Worm (Caenorhabditis elegans): ENCODE data around the gene nspe-1.

nspe-1 gene

ce11 chrII:12657620-12658019, 37.0 kb upstream of the nspe-1 start:
- TF ChIP-seq flt-1 (GFP tag; IDR thresholded peaks at IDR 0.05), result no peak
- no peak for TF ChIP-seq klf-2 (GFP tag; conservative IDR thresholded peaks at IDR 0.05)
- no peak for TF ChIP-seq med-1 (GFP tag; optimal IDR thresholded peaks at IDR 0.05; ENCODE audit: insufficient read depth)
- no peak for TF ChIP-seq ztf-23 (GFP tag; IDR thresholded peaks at IDR 0.05)
- TF ChIP-seq cog-1 (tag; optimal IDR thresholded peaks at IDR 0.05), result no peak
- no peak for TF ChIP-seq ref-1 (GFP tag; conservative IDR thresholded peaks at IDR 0.05)
- no peak for TF ChIP-seq tab-1 (GFP tag; IDR thresholded peaks at IDR 0.05)
- TF ChIP-seq ztf-29 (GFP tag; IDR thresholded peaks at IDR 0.05), result no peak

ce11 chrII:12655816-12656215, 35.2 kb upstream of the nspe-1 start:
- TF ChIP-seq ztf-23 (GFP tag; IDR thresholded peaks at IDR 0.05), result no peak
- TF ChIP-seq T22C8.4 (GFP tag; IDR thresholded peaks at IDR 0.05), result no peak
- no peak for TF ChIP-seq tab-1 (GFP tag; IDR thresholded peaks at IDR 0.05)
- no peak for TF ChIP-seq med-1 (GFP tag; optimal IDR thresholded peaks at IDR 0.05; ENCODE audit: insufficient read depth)
- no peak for TF ChIP-seq klf-2 (GFP tag; conservative IDR thresholded peaks at IDR 0.05)
- no peak for TF ChIP-seq ztf-29 (GFP tag; IDR thresholded peaks at IDR 0.05)
- TF ChIP-seq flt-1 (GFP tag; IDR thresholded peaks at IDR 0.05), result no peak
- TF ChIP-seq cog-1 (tag; optimal IDR thresholded peaks at IDR 0.05), result no peak
- TF ChIP-seq ref-1 (GFP tag; conservative IDR thresholded peaks at IDR 0.05), result no peak

ce11 chrII:12654447-12654846, 33.8 kb upstream of the nspe-1 start, which contains the start of gene rgs-4:
rgs-4 (plus strand) TSS chrII:12654747.
- TF ChIP-seq ztf-29 (GFP tag; IDR thresholded peaks at IDR 0.05) (no peak), cog-1 (tag; optimal IDR thresholded peaks at IDR 0.05) (no peak), flt-1 (GFP tag; IDR thresholded peaks at IDR 0.05) (no peak), med-1 (GFP tag; optimal IDR thresholded peaks at IDR 0.05; ENCODE audit: insufficient read depth) (no peak), klf-2 (GFP tag; conservative IDR thresholded peaks at IDR 0.05) (no peak), tab-1 (GFP tag; IDR thresholded peaks at IDR 0.05) (no peak), ref-1 (GFP tag; conservative IDR thresholded peaks at IDR 0.05) (no peak), T22C8.4 (GFP tag; IDR thresholded peaks at IDR 0.05) (no peak), ztf-23 (GFP tag; IDR thresholded peaks at IDR 0.05) (no peak)

ce11 chrII:12651208-12651607, 30.5 kb upstream of the nspe-1 start:
- TF ChIP-seq klf-2 (GFP tag; conservative IDR thresholded peaks at IDR 0.05) (0 out of 2 replicates have a peak, but pooled peaks have one; percentile 35), tab-1 (GFP tag; IDR thresholded peaks at IDR 0.05) (peak; percentile 57; the same call in 1 of the 2 replicates)

ce11 chrII:12640370-12640769, 19.7 kb upstream of the nspe-1 start, which contains the start of gene nhr-235:
nhr-235 (plus strand) TSS chrII:12640670.
- TF ChIP-seq T22C8.4 (GFP tag; IDR thresholded peaks at IDR 0.05), result no peak
- TF ChIP-seq med-1 (GFP tag; optimal IDR thresholded peaks at IDR 0.05; ENCODE audit: insufficient read depth), result no peak
- no peak for TF ChIP-seq klf-2 (GFP tag; conservative IDR thresholded peaks at IDR 0.05)
- no peak for TF ChIP-seq ref-1 (GFP tag; conservative IDR thresholded peaks at IDR 0.05)
- TF ChIP-seq flt-1 (GFP tag; IDR thresholded peaks at IDR 0.05), result no peak
- no peak for TF ChIP-seq cog-1 (tag; optimal IDR thresholded peaks at IDR 0.05)
- no peak for TF ChIP-seq ztf-23 (GFP tag; IDR thresholded peaks at IDR 0.05)
- no peak for TF ChIP-seq ztf-29 (GFP tag; IDR thresholded peaks at IDR 0.05)
- no peak for TF ChIP-seq tab-1 (GFP tag; IDR thresholded peaks at IDR 0.05)

ce11 chrII:12636602-12637001, 15.9 kb upstream of the nspe-1 start, which contains the start of gene nhr-234:
nhr-234 (plus strand) TSS chrII:12636678.
- no peak for TF ChIP-seq med-1 (GFP tag; optimal IDR thresholded peaks at IDR 0.05; ENCODE audit: insufficient read depth)
- TF ChIP-seq ztf-23 (GFP tag; IDR thresholded peaks at IDR 0.05), result no peak

ce11 chrII:12634749-12635318, 14.2 kb upstream of the nspe-1 start, which contains the start of gene Y38E10A.17:
Y38E10A.17 (minus strand) TSS chrII:12634799.
- TF ChIP-seq tab-1 (GFP tag; IDR thresholded peaks at IDR 0.05) (no peak), ztf-23 (GFP tag; IDR thresholded peaks at IDR 0.05) (no peak), med-1 (GFP tag; optimal IDR thresholded peaks at IDR 0.05; ENCODE audit: insufficient read depth) (no peak), ref-1 (GFP tag; conservative IDR thresholded peaks at IDR 0.05) (no peak), ztf-29 (GFP tag; IDR thresholded peaks at IDR 0.05) (no peak), T22C8.4 (GFP tag; IDR thresholded peaks at IDR 0.05) (no peak), flt-1 (GFP tag; IDR thresholded peaks at IDR 0.05) (no peak), cog-1 (tag; optimal IDR thresholded peaks at IDR 0.05) (no peak), klf-2 (GFP tag; conservative IDR thresholded peaks at IDR 0.05) (no peak)

ce11 chrII:12630888-12631287, 10.2 kb upstream of the nspe-1 start, which contains the start of gene Y38E10A.34:
Y38E10A.34 (plus strand) TSS chrII:12631188.
- TF ChIP-seq T22C8.4 (GFP tag; IDR thresholded peaks at IDR 0.05) (no peak), ztf-23 (GFP tag; IDR thresholded peaks at IDR 0.05) (no peak), flt-1 (GFP tag; IDR thresholded peaks at IDR 0.05) (no peak), cog-1 (tag; optimal IDR thresholded peaks at IDR 0.05) (no peak), tab-1 (GFP tag; IDR thresholded peaks at IDR 0.05) (no peak), ref-1 (GFP tag; conservative IDR thresholded peaks at IDR 0.05) (no peak)

ce11 chrII:12629387-12629786, 8.7 kb upstream of the nspe-1 start, which contains the start of gene Y38E10A.28:
Y38E10A.28 (plus strand) TSS chrII:12629687.
- TF ChIP-seq T22C8.4 (GFP tag; IDR thresholded peaks at IDR 0.05), result no peak
- no peak for TF ChIP-seq ref-1 (GFP tag; conservative IDR thresholded peaks at IDR 0.05)
- TF ChIP-seq ztf-29 (GFP tag; IDR thresholded peaks at IDR 0.05), result no peak
- TF ChIP-seq med-1 (GFP tag; optimal IDR thresholded peaks at IDR 0.05; ENCODE audit: insufficient read depth), result no peak
- no peak for TF ChIP-seq klf-2 (GFP tag; conservative IDR thresholded peaks at IDR 0.05)
- no peak for TF ChIP-seq cog-1 (tag; optimal IDR thresholded peaks at IDR 0.05)
- TF ChIP-seq tab-1 (GFP tag; IDR thresholded peaks at IDR 0.05), result no peak
- no peak for TF ChIP-seq ztf-23 (GFP tag; IDR thresholded peaks at IDR 0.05)
- TF ChIP-seq flt-1 (GFP tag; IDR thresholded peaks at IDR 0.05), result no peak

- TF ChIP-seq tab-1 (GFP tag; IDR thresholded peaks at IDR 0.05), result no peak
- TF ChIP-seq flt-1 (GFP tag; IDR thresholded peaks at IDR 0.05), result no peak
- TF ChIP-seq med-1 (GFP tag; optimal IDR thresholded peaks at IDR 0.05; ENCODE audit: insufficient read depth), result no peak
- no peak for TF ChIP-seq ztf-29 (GFP tag; IDR thresholded peaks at IDR 0.05)
- TF ChIP-seq cog-1 (tag; optimal IDR thresholded peaks at IDR 0.05), result no peak
- no peak for TF ChIP-seq ref-1 (GFP tag; conservative IDR thresholded peaks at IDR 0.05)
- no peak for TF ChIP-seq T22C8.4 (GFP tag; IDR thresholded peaks at IDR 0.05)
- no peak for TF ChIP-seq klf-2 (GFP tag; conservative IDR thresholded peaks at IDR 0.05)
- TF ChIP-seq ztf-23 (GFP tag; IDR thresholded peaks at IDR 0.05), result no peak
These were observed 7.9 kb upstream of the nspe-1 start, which contains the start of gene nspe-5 for ce11 chrII:12628566-12628965. nspe-5 (plus strand) TSS chrII:12628866.
